Fruit fly (Drosophila melanogaster): ENCODE results near the gene ova.

The ova gene

dm6 chr2L:10232827-10233226, 1.3 kb upstream of the ova start:
- no peak for TF ChIP-seq ttk (optimal IDR thresholded peaks at IDR 0.05)
- no peak for TF ChIP-seq psq (optimal IDR thresholded peaks at IDR 0.05)
- TF ChIP-seq insv (optimal IDR thresholded peaks at IDR 0.05): no peak
- TF ChIP-seq Myc (optimal IDR thresholded peaks at IDR 0.05): no peak
- no peak for TF ChIP-seq Sin3A (optimal IDR thresholded peaks at IDR 0.05)
- no peak for TF ChIP-seq h (optimal IDR thresholded peaks at IDR 0.05)

- TF ChIP-seq insv (optimal IDR thresholded peaks at IDR 0.05) (no peak), Myc (optimal IDR thresholded peaks at IDR 0.05) (no peak), ttk (optimal IDR thresholded peaks at IDR 0.05) (no peak), h (optimal IDR thresholded peaks at IDR 0.05) (no peak), psq (optimal IDR thresholded peaks at IDR 0.05) (no peak), Sin3A (optimal IDR thresholded peaks at IDR 0.05) (no peak)
Measured at dm6 chr2L:10232152-10232816, 792 bp upstream of the ova start, which contains the start of gene eEF1delta. TSS of gene eEF1delta (plus strand) at chr2L:10232507.

dm6 chr2L:10231092-10231494, 399 bp downstream of the ova start:
- TF ChIP-seq Sin3A (optimal IDR thresholded peaks at IDR 0.05) (no peak), insv (optimal IDR thresholded peaks at IDR 0.05) (no peak), psq (optimal IDR thresholded peaks at IDR 0.05) (no peak), h (optimal IDR thresholded peaks at IDR 0.05) (no peak), ttk (optimal IDR thresholded peaks at IDR 0.05) (no peak), Myc (optimal IDR thresholded peaks at IDR 0.05) (no peak)

- TF ChIP-seq insv (optimal IDR thresholded peaks at IDR 0.05) (no peak), Sin3A (optimal IDR thresholded peaks at IDR 0.05) (no peak), h (optimal IDR thresholded peaks at IDR 0.05) (no peak)
Measured at dm6 chr2L:10230455-10230854, 1.0 kb downstream of the ova start.

dm6 chr2L:10226724-10227407, 4.6 kb downstream of the ova start, which contains the start of gene CG5708:
TSS of gene CG5708 (minus strand) at chr2L:10226808.
- TF ChIP-seq h (optimal IDR thresholded peaks at IDR 0.05) (no peak), psq (optimal IDR thresholded peaks at IDR 0.05) (no peak), insv (optimal IDR thresholded peaks at IDR 0.05) (no peak), Myc (optimal IDR thresholded peaks at IDR 0.05) (no peak), Sin3A (optimal IDR thresholded peaks at IDR 0.05) (no peak), ttk (optimal IDR thresholded peaks at IDR 0.05) (no peak)

- TF ChIP-seq psq (optimal IDR thresholded peaks at IDR 0.05) (no peak), ttk (optimal IDR thresholded peaks at IDR 0.05) (no peak)
Measured at dm6 chr2L:10226213-10226723, 5.2 kb downstream of the ova start.

dm6 chr2L:10222550-10223231, 8.8 kb downstream of the ova start, which contains the start of gene Bcs1:
TSS of gene Bcs1 (plus strand) at chr2L:10222657.
- TF ChIP-seq psq (optimal IDR thresholded peaks at IDR 0.05) (no peak), h (optimal IDR thresholded peaks at IDR 0.05) (no peak), insv (optimal IDR thresholded peaks at IDR 0.05) (no peak), ttk (optimal IDR thresholded peaks at IDR 0.05) (no peak), Sin3A (optimal IDR thresholded peaks at IDR 0.05) (no peak), Myc (optimal IDR thresholded peaks at IDR 0.05) (no peak)

- no peak for TF ChIP-seq h (optimal IDR thresholded peaks at IDR 0.05)
- TF ChIP-seq ttk (optimal IDR thresholded peaks at IDR 0.05): no peak
- TF ChIP-seq Myc (optimal IDR thresholded peaks at IDR 0.05): no peak
- TF ChIP-seq insv (optimal IDR thresholded peaks at IDR 0.05): no peak
- no peak for TF ChIP-seq psq (optimal IDR thresholded peaks at IDR 0.05)
- no peak for TF ChIP-seq Sin3A (optimal IDR thresholded peaks at IDR 0.05)
Measured at dm6 chr2L:10221387-10221705, 10.1 kb downstream of the ova start.

dm6 chr2L:10220501-10221386, 10.7 kb downstream of the ova start, which contains the start of the genes Npc1a and Prosalpha6:
TSS of gene Npc1a (minus strand) at chr2L:10221216.
TSS of gene Prosalpha6 (plus strand) at chr2L:10221351.
- TF ChIP-seq Sin3A (optimal IDR thresholded peaks at IDR 0.05) (no peak), ttk (optimal IDR thresholded peaks at IDR 0.05) (no peak), Myc (optimal IDR thresholded peaks at IDR 0.05) (no peak), insv (optimal IDR thresholded peaks at IDR 0.05) (no peak), psq (optimal IDR thresholded peaks at IDR 0.05) (no peak), h (optimal IDR thresholded peaks at IDR 0.05) (no peak)

dm6 chr2L:10220010-10220409, 11.5 kb downstream of the ova start:
- no peak for TF ChIP-seq insv (optimal IDR thresholded peaks at IDR 0.05)
- TF ChIP-seq h (optimal IDR thresholded peaks at IDR 0.05): no peak
- no peak for TF ChIP-seq ttk (optimal IDR thresholded peaks at IDR 0.05)
- no peak for TF ChIP-seq Sin3A (optimal IDR thresholded peaks at IDR 0.05)
- no peak for TF ChIP-seq psq (optimal IDR thresholded peaks at IDR 0.05)
- no peak for TF ChIP-seq Myc (optimal IDR thresholded peaks at IDR 0.05)

All from Kc167 (cell line).